Worm (Caenorhabditis elegans) whole organism, midembryonic: Measurements from ENCODE around the gene ptr-14.

Source experiments
- T22C8.4 ChIP-seq: fragments of 200-800 bp; sonication (Bioruptor generic); IDR thresholded peaks from 2 replicates; pipeline ENCODE4 v1.3.6; 2022; ENCODE audit warnings: missing genetic modification characterization, missing compliant biosample characterization
- flt-1 ChIP-seq: fragments of 200-800 bp; sonication (Bioruptor generic); IDR thresholded peaks from 2 replicates; pipeline ENCODE4 v1.3.6; 2022; ENCODE audit warnings: missing genetic modification characterization, missing compliant biosample characterization
- klf-2 ChIP-seq: fragments of 200-800 bp; sonication (Bioruptor generic); conservative IDR thresholded peaks from 2 replicates; pipeline ENCODE4 v1.3.6; 2022; ENCODE audit warnings: missing genetic modification reagents, missing genetic modification characterization, missing compliant biosample characterization
- med-1 ChIP-seq: sonication (generic microtip); optimal IDR thresholded peaks from 2 replicates; lab custom pipeline; 2017; ENCODE audit warnings: missing genetic modification characterization, mild to moderate bottlenecking, missing compliant biosample characterization, antibody characterized with exemption, missing genetic modification reagents; ENCODE audit not compliant: insufficient read depth
- ref-1 ChIP-seq: fragments of 200-800 bp; sonication (Bioruptor generic); conservative IDR thresholded peaks from 2 replicates; pipeline ENCODE4 v1.3.6; 2022; ENCODE audit warnings: missing genetic modification reagents, missing genetic modification characterization, missing compliant biosample characterization
- tab-1 ChIP-seq: fragments of 200-800 bp; sonication (Bioruptor generic); IDR thresholded peaks from 2 replicates; pipeline ENCODE4 v1.3.6; 2022; ENCODE audit warnings: missing genetic modification characterization, missing compliant biosample characterization
- ztf-23 ChIP-seq: fragments of 200-800 bp; sonication (Bioruptor generic); IDR thresholded peaks from 2 replicates; pipeline ENCODE4 v1.3.6; 2022; ENCODE audit warnings: missing genetic modification reagents, missing genetic modification characterization, missing compliant biosample characterization
- ztf-29 ChIP-seq: fragments of 200-800 bp; sonication (Bioruptor generic); IDR thresholded peaks from 2 replicates; pipeline ENCODE4 v1.3.6; 2022; ENCODE audit warnings: missing genetic modification reagents, missing genetic modification characterization, missing compliant biosample characterization

- TF ChIP-seq ztf-23 (GFP tag; lab: Robert Waterston, UW) (no peak), ztf-29 (GFP tag; lab: Robert Waterston, UW) (no peak), med-1 (GFP tag; lab: Kevin White, UChicago) (no peak), ref-1 (GFP tag; lab: Robert Waterston, UW) (no peak), tab-1 (no peak), flt-1 (no peak), klf-2 (GFP tag; lab: Robert Waterston, UW) (no peak), T22C8.4 (GFP tag; lab: Robert Waterston, UW) (no peak)
Measured at ce11 chrIV:10602644-10603043, 12.6 kb upstream of the ptr-14 start, which contains the start of gene R09H10.2.
